Fruit fly (Drosophila melanogaster) whole organism, embryonic: ENCODE measurements around the gene Cyp303a1.

Source experiments
- Atf-2 ChIP-seq: fragments of 200-800 bp; sonication (Bioruptor generic); optimal IDR thresholded peaks from 2 replicates; lab custom pipeline; 2016; ENCODE audit warnings: missing biosample characterization, missing genetic modification characterization
- B-H2 ChIP-seq: fragments of 200-800 bp; sonication (Bioruptor generic); optimal IDR thresholded peaks from 2 replicates; lab custom pipeline; 2018; ENCODE audit warnings: missing biosample characterization, mild to moderate bottlenecking, missing genetic modification characterization
- CG18011 ChIP-seq: fragments of 200-800 bp; sonication (Bioruptor generic); optimal IDR thresholded peaks from 2 replicates; lab custom pipeline; 2017; ENCODE audit warnings: missing biosample characterization, missing genetic modification characterization, mild to moderate bottlenecking, moderate library complexity, missing genotype
- CG18476 ChIP-seq: fragments of 200-800 bp; sonication (Bioruptor generic); optimal IDR thresholded peaks from 2 replicates; lab custom pipeline; 2016; ENCODE audit warnings: missing biosample characterization, mild to moderate bottlenecking, missing genetic modification characterization
- CG30403 ChIP-seq: fragments of 200-800 bp; sonication (Bioruptor generic); optimal IDR thresholded peaks from 3 replicates; lab custom pipeline; 2016; ENCODE audit warnings: missing biosample characterization, missing genetic modification characterization
- CG32532 ChIP-seq: fragments of 200-800 bp; sonication (Bioruptor generic); IDR thresholded peaks from 2 replicates; pipeline ENCODE4 v1.3.6; 2022; ENCODE audit warnings: missing biosample characterization, missing genetic modification characterization
- CG3847 ChIP-seq: fragments of 200-800 bp; sonication (Bioruptor generic); IDR thresholded peaks from 2 replicates; pipeline ENCODE4 v1.3.6; 2022; ENCODE audit warnings: missing biosample characterization, missing genetic modification characterization
- CG6654 ChIP-seq: fragments of 200-800 bp; sonication (Bioruptor generic); optimal IDR thresholded peaks from 2 replicates; lab custom pipeline; 2017; ENCODE audit warnings: missing biosample characterization, mild to moderate bottlenecking, missing genetic modification characterization
- CG7357 ChIP-seq: fragments of 200-800 bp; sonication (Bioruptor generic); IDR thresholded peaks from 3 replicates; pipeline ENCODE4 v1.3.6; 2022; ENCODE audit warnings: missing biosample characterization, missing genetic modification characterization
- CG7786 ChIP-seq: fragments of 200-800 bp; sonication (Bioruptor generic); optimal IDR thresholded peaks from 2 replicates; lab custom pipeline; 2016; ENCODE audit warnings: missing biosample characterization, missing genetic modification characterization
- CG7839 ChIP-seq: fragments of 200-800 bp; sonication (Bioruptor generic); optimal IDR thresholded peaks from 3 replicates; lab custom pipeline; 2018; ENCODE audit warnings: missing biosample characterization, mild to moderate bottlenecking, missing genetic modification characterization, moderate library complexity
- CG8281 ChIP-seq: fragments of 200-800 bp; sonication (Bioruptor generic); optimal IDR thresholded peaks from 2 replicates; lab custom pipeline; 2018; ENCODE audit warnings: missing biosample characterization, mild to moderate bottlenecking, missing genetic modification characterization, moderate library complexity
- CTCF ChIP-seq: fragments of 200-800 bp; sonication (Bioruptor generic); optimal IDR thresholded peaks from 2 replicates; lab custom pipeline; 2017; ENCODE audit warnings: missing biosample characterization, mild to moderate bottlenecking, missing genetic modification characterization, moderate library complexity
- Deaf1 ChIP-seq: fragments of 200-800 bp; optimal IDR thresholded peaks from 3 replicates; lab custom pipeline; 2019; ENCODE audit warnings: missing biosample characterization, mild to moderate bottlenecking, missing genetic modification characterization, moderate library complexity
- Dll ChIP-seq: fragments of 200-800 bp; sonication (Bioruptor generic); IDR thresholded peaks from 4 replicates; pipeline ENCODE4 v1.3.6; 2022; ENCODE audit warnings: missing biosample characterization, missing genetic modification characterization; ENCODE audit not compliant: partially characterized antibody
- Doc2 ChIP-seq: fragments of 200-800 bp; sonication (Bioruptor generic); IDR thresholded peaks from 2 replicates; pipeline ENCODE4 v1.3.6; 2022; ENCODE audit warnings: missing biosample characterization, missing genetic modification characterization
- Dref ChIP-seq: fragments of 200-800 bp; sonication (Bioruptor generic); IDR thresholded peaks from 2 replicates; pipeline ENCODE4 v1.3.6; 2022; ENCODE audit warnings: missing biosample characterization, missing genetic modification characterization
- E2f1 ChIP-seq: fragments of 200-800 bp; sonication (Bioruptor generic); IDR thresholded peaks from 2 replicates; pipeline ENCODE4 v1.3.6; 2022; ENCODE audit warnings: missing biosample characterization, missing genetic modification characterization
- Elba2 ChIP-seq: fragments of 200-800 bp; sonication (Bioruptor generic); optimal IDR thresholded peaks from 3 replicates; lab custom pipeline; 2016; ENCODE audit warnings: missing biosample characterization, missing genetic modification characterization
- Hey ChIP-seq: fragments of 200-800 bp; sonication (Bioruptor generic); optimal IDR thresholded peaks from 3 replicates; lab custom pipeline; 2018; ENCODE audit warnings: missing biosample characterization, mild to moderate bottlenecking, missing genetic modification characterization
- Hmx ChIP-seq: fragments of 200-800 bp; sonication (Bioruptor generic); optimal IDR thresholded peaks from 2 replicates; lab custom pipeline; 2016; ENCODE audit warnings: missing biosample characterization, missing genetic modification characterization
- Lhr ChIP-seq: fragments of 200-800 bp; sonication (Bioruptor generic); optimal IDR thresholded peaks from 3 replicates; lab custom pipeline; 2017; ENCODE audit warnings: mild to moderate bottlenecking, missing biosample characterization, missing genetic modification reagents, missing genetic modification characterization
- Six4 ChIP-seq: fragments of 200-800 bp; sonication (Bioruptor generic); optimal IDR thresholded peaks from 2 replicates; lab custom pipeline; 2016; ENCODE audit warnings: missing biosample characterization, missing genetic modification characterization
- ab ChIP-seq: fragments of 200-800 bp; sonication (Bioruptor generic); optimal IDR thresholded peaks from 2 replicates; lab custom pipeline; 2016; ENCODE audit warnings: missing biosample characterization, missing genetic modification characterization
- bcd ChIP-seq: fragments of 200-800 bp; sonication (Bioruptor generic); optimal IDR thresholded peaks from 2 replicates; lab custom pipeline; 2017; ENCODE audit warnings: missing biosample characterization, mild to moderate bottlenecking, missing genetic modification characterization
- bigmax ChIP-seq: fragments of 200-800 bp; sonication (Bioruptor generic); optimal IDR thresholded peaks from 2 replicates; lab custom pipeline; 2018; ENCODE audit warnings: missing biosample characterization, mild to moderate bottlenecking, missing genetic modification characterization
- cg ChIP-seq: fragments of 200-800 bp; sonication (Bioruptor generic); optimal IDR thresholded peaks from 3 replicates; lab custom pipeline; 2019; ENCODE audit warnings: missing biosample characterization, mild to moderate bottlenecking, missing genetic modification characterization, moderate library complexity
- chif ChIP-seq, 2 experiments: fragments of 200-800 bp; sonication (Bioruptor generic); optimal IDR thresholded peaks; 3 replicates each; lab custom pipeline; 2016; ENCODE audit warnings: missing biosample characterization in 2 of 2, missing genetic modification characterization in 2 of 2
- chinmo ChIP-seq: fragments of 200-800 bp; sonication (Bioruptor generic); IDR thresholded peaks from 4 replicates; pipeline ENCODE4 v1.3.6; 2022; ENCODE audit warnings: missing biosample characterization, missing genetic modification characterization; ENCODE audit not compliant: partially characterized antibody
- ci ChIP-seq: fragments of 200-800 bp; sonication (Bioruptor generic); IDR thresholded peaks from 3 replicates; pipeline ENCODE4 v1.3.6; 2022; ENCODE audit warnings: missing biosample characterization, missing genetic modification characterization
- danr ChIP-seq: fragments of 200-800 bp; sonication (Bioruptor generic); IDR thresholded peaks from 2 replicates; pipeline ENCODE4 v1.3.6; 2022; ENCODE audit warnings: missing biosample characterization, missing genetic modification characterization
- ewg ChIP-seq: fragments of 200-800 bp; sonication (Bioruptor generic); optimal IDR thresholded peaks from 3 replicates; lab custom pipeline; 2017; ENCODE audit warnings: mild to moderate bottlenecking, missing biosample characterization, missing genetic modification reagents, missing genetic modification characterization
- fd64A ChIP-seq: fragments of 200-800 bp; sonication (Bioruptor generic); optimal IDR thresholded peaks from 3 replicates; lab custom pipeline; 2018; ENCODE audit warnings: missing biosample characterization, mild to moderate bottlenecking, missing genetic modification characterization
- fru ChIP-seq: fragments of >200 bp; optimal IDR thresholded peaks from 2 replicates; lab custom pipeline; 2017
- gfzf ChIP-seq: fragments of 200-800 bp; sonication (Bioruptor generic); optimal IDR thresholded peaks from 2 replicates; lab custom pipeline; 2016; ENCODE audit warnings: missing biosample characterization, mild to moderate bottlenecking, missing genetic modification characterization, moderate library complexity
- grn ChIP-seq: fragments of 200-800 bp; sonication (Bioruptor generic); optimal IDR thresholded peaks from 3 replicates; lab custom pipeline; 2017; ENCODE audit warnings: missing biosample characterization, missing genetic modification characterization
- ind ChIP-seq: fragments of 200-800 bp; sonication (Bioruptor generic); optimal IDR thresholded peaks from 3 replicates; lab custom pipeline; 2016; ENCODE audit warnings: missing biosample characterization, missing genetic modification characterization
- kah ChIP-seq: fragments of 200-800 bp; sonication (Bioruptor generic); optimal IDR thresholded peaks from 2 replicates; lab custom pipeline; 2018; ENCODE audit warnings: missing biosample characterization, mild to moderate bottlenecking, missing genetic modification characterization
- mam ChIP-seq: fragments of 200-800 bp; sonication (Bioruptor generic); optimal IDR thresholded peaks from 3 replicates; lab custom pipeline; 2016; ENCODE audit warnings: missing biosample characterization, missing genetic modification characterization
- oc ChIP-seq: fragments of 200-800 bp; sonication (Bioruptor generic); optimal IDR thresholded peaks from 2 replicates; lab custom pipeline; 2018; ENCODE audit warnings: missing biosample characterization, mild to moderate bottlenecking, missing genetic modification characterization, moderate library complexity
- rib ChIP-seq: fragments of 200-800 bp; sonication (Bioruptor generic); IDR thresholded peaks from 2 replicates; pipeline ENCODE4 v1.3.6; 2022; ENCODE audit warnings: missing biosample characterization, missing genetic modification characterization
- row ChIP-seq: fragments of 200-800 bp; sonication (Bioruptor generic); IDR thresholded peaks from 3 replicates; pipeline ENCODE4 v1.3.6; 2022; ENCODE audit warnings: missing biosample characterization, missing genetic modification characterization
- salm ChIP-seq: fragments of 200-800 bp; sonication (Bioruptor generic); optimal IDR thresholded peaks from 2 replicates; lab custom pipeline; 2018; ENCODE audit warnings: missing biosample characterization, mild to moderate bottlenecking, missing genetic modification characterization
- slbo ChIP-seq: fragments of 200-800 bp; sonication (Bioruptor generic); IDR thresholded peaks from 2 replicates; pipeline ENCODE4 v1.3.6; 2022; ENCODE audit warnings: missing biosample characterization, missing genetic modification characterization
- sr ChIP-seq: fragments of 200-800 bp; sonication (Bioruptor generic); IDR thresholded peaks from 3 replicates; pipeline ENCODE4 v1.3.6; 2022; ENCODE audit warnings: missing biosample characterization, missing genetic modification characterization
- ssp ChIP-seq: fragments of 200-800 bp; sonication (Bioruptor generic); IDR thresholded peaks from 2 replicates; pipeline ENCODE4 v1.3.6; 2022; ENCODE audit warnings: missing biosample characterization, missing genetic modification characterization
- stwl ChIP-seq: fragments of 200-800 bp; sonication (Bioruptor generic); optimal IDR thresholded peaks from 3 replicates; lab custom pipeline; 2018; ENCODE audit warnings: missing biosample characterization, mild to moderate bottlenecking, missing genetic modification characterization, moderate library complexity
- tap ChIP-seq: fragments of 200-800 bp; optimal IDR thresholded peaks from 3 replicates; lab custom pipeline; 2019; ENCODE audit warnings: missing biosample characterization, mild to moderate bottlenecking, missing genetic modification characterization, moderate library complexity
- tgo ChIP-seq: fragments of 200-800 bp; sonication (Bioruptor generic); IDR thresholded peaks from 3 replicates; pipeline ENCODE4 v1.3.6; 2022; ENCODE audit warnings: missing biosample characterization, missing genetic modification characterization
- trem ChIP-seq: fragments of 200-800 bp; optimal IDR thresholded peaks from 3 replicates; lab custom pipeline; 2019; ENCODE audit warnings: missing biosample characterization, mild to moderate bottlenecking, missing genetic modification characterization, moderate library complexity
- zfh2 ChIP-seq: fragments of 200-800 bp; sonication (Bioruptor generic); optimal IDR thresholded peaks from 2 replicates; lab custom pipeline; 2016; ENCODE audit warnings: missing biosample characterization, missing genetic modification characterization

Gene Cyp303a1

DNA sequence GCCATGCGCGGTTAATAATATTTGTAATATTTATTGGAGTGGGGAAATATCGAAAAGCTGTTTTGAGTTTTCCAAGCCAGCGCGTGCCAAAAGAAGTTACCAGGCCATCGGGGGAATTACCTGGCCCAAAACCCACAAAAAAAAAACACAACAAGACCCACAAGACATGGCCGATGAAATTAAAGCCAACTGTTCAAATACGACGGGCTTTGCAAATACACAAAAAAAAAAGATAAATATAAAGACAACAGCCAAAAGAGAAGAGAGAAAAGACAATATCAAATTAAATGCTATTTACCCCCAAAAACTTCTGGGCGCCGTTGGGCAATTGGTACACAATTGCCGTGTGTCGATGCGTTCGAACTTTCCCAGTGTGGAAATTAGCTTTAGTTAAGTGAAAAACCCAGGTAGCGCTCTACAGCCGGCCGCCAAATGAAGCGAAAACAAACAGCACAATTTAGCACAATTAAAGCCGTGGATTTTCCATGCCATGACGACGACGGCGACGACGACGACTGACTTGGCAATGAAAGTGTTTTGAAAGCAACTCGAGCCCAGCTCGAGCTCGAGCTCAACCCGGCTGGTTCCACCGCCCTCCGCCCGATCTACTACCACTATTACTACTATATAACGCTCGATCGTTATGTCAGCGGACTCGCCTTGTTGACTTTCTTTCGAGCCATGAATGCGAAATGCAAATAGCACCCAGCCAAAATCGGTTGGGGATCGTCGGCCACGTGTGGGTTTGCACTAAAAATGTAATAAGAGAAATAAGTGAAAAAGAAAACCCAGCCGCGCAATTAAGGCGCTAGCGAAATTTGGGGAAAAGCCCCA is 24.0 kb downstream of the Cyp303a1 start (continued):
- TF ChIP-seq Six4 (GFP tag; lab: Kevin White, UChicago) (peak; percentile 18), tgo (GFP tag; lab: Robert Waterston, UW) (no peak), CG8281 (tag; lab: Kevin White, UChicago) (no peak), row (GFP tag; lab: Robert Waterston, UW) (no peak), CG6654 (GFP tag; lab: Kevin White, UChicago) (no peak), ssp (GFP tag; lab: Robert Waterston, UW) (no peak), CG18011 (peak; percentile 43), mam (no peak), kah (GFP tag; lab: Kevin White, UChicago) (peak; percentile 2), Lhr (GFP tag; lab: Kevin White, UChicago) (peak; percentile 10), CG3847 (GFP tag; lab: Robert Waterston, UW) (peak; percentile 34; the same call in 1 of the 2 replicates), Atf-2 (GFP tag; lab: Kevin White, UChicago) (no peak), danr (GFP tag; lab: Robert Waterston, UW) (peak; percentile 36; the same call in 1 of the 2 replicates), chif (GFP tag; optimal IDR thresholded peaks at IDR 0.05; lab: Kevin White, UChicago) (no peak), trem (no peak), CG30403 (no peak), CG18476 (GFP tag; lab: Kevin White, UChicago) (peak; percentile 6), CG7786 (peak; percentile 0), stwl (tag; lab: Kevin White, UChicago) (no peak), gfzf (GFP tag; lab: Kevin White, UChicago) (no peak), fd64A (GFP tag; lab: Kevin White, UChicago) (peak; percentile 39), tap (tag; lab: Kevin White, UChicago) (no peak), rib (GFP tag; lab: Robert Waterston, UW) (no peak), slbo (GFP tag; lab: Robert Waterston, UW) (0 out of 2 replicates have a peak, but pooled peaks have one; percentile 8), CG7839 (tag; lab: Kevin White, UChicago) (peak; percentile 14), ind (GFP tag; lab: Kevin White, UChicago) (no peak), fru (lab: Kevin White, UChicago) (no peak), salm (tag; lab: Kevin White, UChicago) (peak; percentile 19), CG32532 (no peak; the same call in 1 of the 2 replicates), bcd (GFP tag; lab: Kevin White, UChicago) (peak; percentile 6), CG7357 (no peak), B-H2 (peak; percentile 58), Deaf1 (tag; lab: Kevin White, UChicago) (no peak), bigmax (GFP tag; lab: Kevin White, UChicago) (no peak), Hey (tag; lab: Kevin White, UChicago) (peak; percentile 0), sr (GFP tag; lab: Robert Waterston, UW) (peak; percentile 16; the same call in 1 of the 3 replicates), cg (GFP tag; lab: Kevin White, UChicago) (no peak), ewg (GFP tag; lab: Kevin White, UChicago) (peak; percentile 22), CTCF (GFP tag; lab: Kevin White, UChicago) (no peak), grn (GFP tag; lab: Kevin White, UChicago) (peak; percentile 13), ci (GFP tag; lab: Robert Waterston, UW) (peak; percentile 70; the same call in 2 of the 3 replicates), Dll (GFP tag; lab: Robert Waterston, UW) (no peak), Elba2 (no peak), zfh2 (no peak), E2f1 (no peak; the same call in 1 of the 2 replicates), Hmx (GFP tag; lab: Kevin White, UChicago) (no peak), Dref (GFP tag; lab: Robert Waterston, UW) (no peak), chinmo (GFP tag; lab: Robert Waterston, UW) (no peak), ab (GFP tag; lab: Kevin White, UChicago) (no peak), oc (tag; lab: Kevin White, UChicago) (no peak), Doc2 (no peak)
